Worm (Caenorhabditis elegans) whole organism, late embryonic: Measurements from ENCODE around the gene F26D2.3.
A peak's percentile ranks its signal among the peaks of the same experiment; 100 is the strongest.

Experiments used
- F13H6.1 ChIP-seq: sonication (generic microtip); optimal IDR thresholded peaks from 2 replicates; lab custom pipeline; 2016; ENCODE audit warnings: missing genetic modification characterization, missing compliant biosample characterization
- T23F11.4 ChIP-seq: fragments of 200-800 bp; sonication (Bioruptor generic); optimal IDR thresholded peaks from 2 replicates; lab custom pipeline; 2018; ENCODE audit warnings: mild to moderate bottlenecking, missing genetic modification characterization, missing compliant biosample characterization
- ama-1 ChIP-seq: fragments of 150-350 bp; optimal IDR thresholded peaks from 2 replicates; lab custom pipeline; 2014
- ceh-14 ChIP-seq: sonication (generic microtip); optimal IDR thresholded peaks from 2 replicates; lab custom pipeline; 2016; ENCODE audit warnings: missing genotype, missing genetic modification characterization, missing compliant biosample characterization
- ceh-18 ChIP-seq: sonication (generic microtip); optimal IDR thresholded peaks from 2 replicates; lab custom pipeline; 2016; ENCODE audit warnings: missing genetic modification characterization, missing compliant biosample characterization
- ceh-2 ChIP-seq: sonication (generic microtip); optimal IDR thresholded peaks from 2 replicates; lab custom pipeline; 2016; ENCODE audit warnings: missing genotype, missing genetic modification characterization, missing compliant biosample characterization
- ceh-22 ChIP-seq: sonication (generic microtip); optimal IDR thresholded peaks from 2 replicates; lab custom pipeline; 2017; ENCODE audit warnings: missing biosample characterization, missing genetic modification characterization
- ceh-30 ChIP-seq: fragments of 150-350 bp; optimal IDR thresholded peaks from 2 replicates; lab custom pipeline; 2014; ENCODE audit warnings: missing biosample characterization, missing genetic modification characterization
- ceh-34 ChIP-seq: sonication (generic microtip); optimal IDR thresholded peaks from 2 replicates; lab custom pipeline; 2016; ENCODE audit warnings: mild to moderate bottlenecking, missing genetic modification characterization, missing compliant biosample characterization
- ceh-48 ChIP-seq: sonication (generic microtip); optimal IDR thresholded peaks from 2 replicates; lab custom pipeline; 2016; ENCODE audit warnings: missing genetic modification characterization, inconsistent platforms, missing compliant biosample characterization
- che-1 ChIP-seq: sonication (generic microtip); optimal IDR thresholded peaks from 2 replicates; lab custom pipeline; 2016; ENCODE audit warnings: mild to moderate bottlenecking, missing genetic modification characterization, missing compliant biosample characterization
- dmd-4 ChIP-seq: sonication (generic microtip); optimal IDR thresholded peaks from 2 replicates; lab custom pipeline; 2016; ENCODE audit warnings: borderline replicate concordance, missing genetic modification characterization, missing compliant biosample characterization
- dve-1 ChIP-seq: sonication (generic microtip); optimal IDR thresholded peaks from 2 replicates; lab custom pipeline; 2017; ENCODE audit warnings: antibody characterized with exemption, mild to moderate bottlenecking, missing genetic modification characterization, missing compliant biosample characterization
- eyg-1 ChIP-seq: sonication (generic microtip); optimal IDR thresholded peaks from 2 replicates; lab custom pipeline; 2016; ENCODE audit warnings: missing genotype, missing genetic modification characterization, missing compliant biosample characterization
- fax-1 ChIP-seq: sonication (generic microtip); optimal IDR thresholded peaks from 2 replicates; lab custom pipeline; 2016; ENCODE audit warnings: missing genotype, missing genetic modification characterization, missing compliant biosample characterization
- fkh-10 ChIP-seq: fragments of 150-350 bp; optimal IDR thresholded peaks from 2 replicates; lab custom pipeline; 2014; ENCODE audit warnings: missing biosample characterization, missing genetic modification reagents, missing genetic modification characterization
- gmeb-2 ChIP-seq: sonication (generic microtip); optimal IDR thresholded peaks from 2 replicates; lab custom pipeline; 2016; ENCODE audit warnings: missing genetic modification characterization, inconsistent platforms, missing compliant biosample characterization
- hlh-13 ChIP-seq: fragments of 200-800 bp; sonication (Bioruptor generic); optimal IDR thresholded peaks from 2 replicates; lab custom pipeline; 2018; ENCODE audit warnings: mild to moderate bottlenecking, missing genetic modification characterization, missing compliant biosample characterization
- hlh-15 ChIP-seq: sonication (generic microtip); optimal IDR thresholded peaks from 2 replicates; lab custom pipeline; 2016; ENCODE audit warnings: missing genetic modification characterization, missing compliant biosample characterization
- hlh-30 ChIP-seq: sonication (generic microtip); optimal IDR thresholded peaks from 2 replicates; lab custom pipeline; 2017; ENCODE audit warnings: antibody characterized with exemption, missing genetic modification characterization, missing compliant biosample characterization; ENCODE audit not compliant: insufficient read depth
- hlh-8 ChIP-seq: sonication (generic microtip); optimal IDR thresholded peaks from 2 replicates; lab custom pipeline; 2016; ENCODE audit warnings: missing genotype, missing genetic modification characterization, missing compliant biosample characterization
- lin-11 ChIP-seq: fragments of 200-800 bp; sonication (Bioruptor generic); optimal IDR thresholded peaks from 2 replicates; lab custom pipeline; 2018; ENCODE audit warnings: mild to moderate bottlenecking, missing genetic modification characterization, missing compliant biosample characterization
- nfya-1 ChIP-seq: sonication (generic microtip); optimal IDR thresholded peaks from 2 replicates; lab custom pipeline; 2017; ENCODE audit warnings: missing genetic modification characterization, mild to moderate bottlenecking, missing compliant biosample characterization, antibody characterized with exemption, moderate library complexity
- nhr-11 ChIP-seq: fragments of 150-350 bp; optimal IDR thresholded peaks from 2 replicates; lab custom pipeline; 2014; ENCODE audit warnings: missing biosample characterization, missing genetic modification characterization
- nhr-232 ChIP-seq: sonication (generic microtip); optimal IDR thresholded peaks from 2 replicates; lab custom pipeline; 2016; ENCODE audit warnings: missing genetic modification characterization, missing compliant biosample characterization
- npax-4 ChIP-seq: sonication (generic microtip); optimal IDR thresholded peaks from 2 replicates; lab custom pipeline; 2016; ENCODE audit warnings: missing genetic modification characterization, missing compliant biosample characterization
- odd-2 ChIP-seq: sonication (generic microtip); optimal IDR thresholded peaks from 2 replicates; lab custom pipeline; 2017; ENCODE audit warnings: antibody characterized with exemption, mild to moderate bottlenecking, missing genetic modification characterization, missing compliant biosample characterization
- pag-3 ChIP-seq: sonication (generic microtip); optimal IDR thresholded peaks from 2 replicates; lab custom pipeline; 2016; ENCODE audit warnings: missing compliant biosample characterization, missing genetic modification characterization, borderline replicate concordance
- pat-9 ChIP-seq: fragments of 200-800 bp; sonication (Bioruptor generic); optimal IDR thresholded peaks from 2 replicates; lab custom pipeline; 2018; ENCODE audit warnings: mild to moderate bottlenecking, missing genetic modification characterization, moderate library complexity, missing compliant biosample characterization
- pax-1 ChIP-seq: fragments of 150-350 bp; optimal IDR thresholded peaks from 2 replicates; lab custom pipeline; 2014; ENCODE audit warnings: missing biosample characterization, missing genetic modification characterization
- pha-2 ChIP-seq: sonication (generic microtip); optimal IDR thresholded peaks from 2 replicates; lab custom pipeline; 2017; ENCODE audit warnings: mild to moderate bottlenecking, missing genetic modification characterization, missing compliant biosample characterization
- pha-4 ChIP-seq: fragments of 150-350 bp; optimal IDR thresholded peaks from 2 replicates; lab custom pipeline; 2018; ENCODE audit warnings: missing biosample characterization, missing genetic modification reagents, missing genetic modification characterization
- pqm-1 ChIP-seq: sonication (generic microtip); optimal IDR thresholded peaks from 2 replicates; lab custom pipeline; 2016; ENCODE audit warnings: missing genetic modification characterization, missing compliant biosample characterization
- pros-1 ChIP-seq: fragments of 150-350 bp; optimal IDR thresholded peaks from 2 replicates; lab custom pipeline; 2014; ENCODE audit warnings: missing biosample characterization, missing genetic modification reagents, missing genetic modification characterization
- sdc-2 ChIP-seq: sonication (generic microtip); optimal IDR thresholded peaks from 2 replicates; lab custom pipeline; 2016; ENCODE audit warnings: missing genotype, missing genetic modification characterization, missing compliant biosample characterization
- sox-2 ChIP-seq: fragments of 200-800 bp; sonication (Bioruptor generic); IDR thresholded peaks from 2 replicates; pipeline ENCODE4 v1.3.6; 2022; ENCODE audit warnings: missing genetic modification reagents, missing genetic modification characterization, missing compliant biosample characterization
- sox-4 ChIP-seq: sonication (generic microtip); optimal IDR thresholded peaks from 2 replicates; lab custom pipeline; 2017; ENCODE audit warnings: mild to moderate bottlenecking, missing genetic modification characterization, inconsistent platforms, missing compliant biosample characterization
- syd-9 ChIP-seq: sonication (generic microtip); optimal IDR thresholded peaks from 2 replicates; lab custom pipeline; 2016; ENCODE audit warnings: mild to moderate bottlenecking, missing genetic modification characterization, moderate library complexity, missing compliant biosample characterization
- tbx-7 ChIP-seq: sonication (generic microtip); optimal IDR thresholded peaks from 2 replicates; lab custom pipeline; 2016; ENCODE audit warnings: missing genotype, missing genetic modification characterization, missing compliant biosample characterization
- ttx-3 ChIP-seq: sonication (generic microtip); optimal IDR thresholded peaks from 2 replicates; lab custom pipeline; 2016; ENCODE audit warnings: missing genetic modification reagents, missing genetic modification characterization, missing compliant biosample characterization
- unc-3 ChIP-seq, 2 experiments: fragments of 200-800 bp in 1 of 2; sonication (Bioruptor generic) in 1 of 2; sonication (generic microtip) in 1 of 2; conservative IDR thresholded peaks in 1 of 2; optimal IDR thresholded peaks in 1 of 2; 2 replicates each; pipeline versions ENCODE4 v1.3.6 to Lab custom; 2016 to 2022; ENCODE audit warnings: missing compliant biosample characterization in 2 of 2, missing genetic modification characterization in 2 of 2, missing genetic modification reagents in 1 of 2
- ztf-16 ChIP-seq: sonication (generic microtip); optimal IDR thresholded peaks from 2 replicates; lab custom pipeline; 2017; ENCODE audit warnings: missing genetic modification characterization, missing compliant biosample characterization

F26D2.3 gene

DNA sequence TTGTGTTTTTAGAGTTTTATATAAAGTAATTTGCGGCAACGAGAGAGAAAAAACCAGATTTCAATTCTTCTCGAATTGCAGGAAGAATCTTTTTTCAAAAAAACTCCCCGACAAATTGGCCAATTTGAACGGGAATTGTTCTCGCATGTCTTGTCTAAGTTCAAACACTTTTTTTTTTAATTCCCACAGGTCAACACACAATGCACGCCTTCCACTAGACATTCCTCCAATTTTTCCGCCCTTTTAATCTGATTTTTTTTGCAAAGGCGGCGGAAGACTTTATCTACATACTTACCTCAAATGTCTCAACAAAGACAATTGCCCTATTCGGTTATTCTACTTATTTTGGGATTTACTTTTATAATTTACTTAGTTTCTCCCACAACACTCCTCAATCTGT lies at the start of gene F26D2.3:
Gene F26D2.3 (plus strand): TSS at position 301 of the 400 bp plus-strand sequence.
- TF ChIP-seq pha-4 (tag; lab: Kevin White, UChicago) (no peak), pag-3 (tag; lab: Kevin White, UChicago) (no peak), ceh-14 (no peak), sox-4 (tag; lab: Kevin White, UChicago) (no peak), nfya-1 (tag; lab: Kevin White, UChicago) (no peak), tbx-7 (tag; lab: Kevin White, UChicago) (no peak), ama-1 (lab: Kevin White, UChicago) (no peak), che-1 (tag; lab: Kevin White, UChicago) (no peak)

DNA sequence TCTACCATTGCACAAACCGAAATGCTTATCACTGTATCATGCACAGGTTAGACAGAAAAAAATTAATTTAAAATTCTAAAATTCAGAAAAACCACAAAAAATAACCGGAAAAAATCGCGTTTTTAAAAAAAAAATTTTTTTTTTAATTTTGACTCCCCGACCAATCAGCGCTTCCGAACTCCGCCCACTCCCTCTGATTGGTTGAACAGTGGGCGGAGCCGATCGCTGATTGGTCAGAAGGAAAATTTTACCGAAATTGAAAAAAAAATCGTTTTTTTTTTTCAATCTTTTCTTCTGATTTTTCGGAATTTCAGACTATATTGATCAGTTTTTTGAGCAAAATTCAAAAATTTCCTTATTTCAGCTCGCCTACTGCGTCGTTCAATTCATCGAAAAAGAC lies 46.4 kb upstream of the F26D2.3 start:
- TF ChIP-seq nfya-1 (tag; lab: Kevin White, UChicago) (peak; percentile 99), pag-3 (tag; lab: Kevin White, UChicago) (no peak)

DNA sequence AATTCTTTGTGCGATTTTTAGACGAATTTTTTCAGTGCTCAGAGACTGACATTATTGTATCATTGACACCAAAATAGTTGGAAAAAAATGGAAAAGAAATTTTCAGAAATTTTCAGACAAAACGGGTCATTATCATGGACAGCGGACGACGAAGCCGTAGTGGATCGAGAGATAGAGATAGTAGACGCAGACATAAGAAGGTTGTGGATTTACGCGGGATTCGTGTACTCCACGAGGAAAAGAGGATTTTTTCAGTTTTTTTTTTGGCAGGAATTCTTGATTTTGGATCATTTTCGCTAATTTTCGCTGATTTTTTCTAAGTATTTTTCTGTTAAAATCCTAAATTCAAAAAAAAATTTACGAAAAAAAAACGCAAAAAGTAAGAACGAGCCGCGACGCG lies 40.2 kb upstream of the F26D2.3 start, which contains the start of gene W08G11.3:
Gene W08G11.3 (plus strand): TSS at position 107 of the 400 bp plus-strand sequence.
- peak; percentile 53 for TF ChIP-seq ama-1 (lab: Kevin White, UChicago)
- TF ChIP-seq sdc-2 (tag; lab: Kevin White, UChicago) = no peak

DNA sequence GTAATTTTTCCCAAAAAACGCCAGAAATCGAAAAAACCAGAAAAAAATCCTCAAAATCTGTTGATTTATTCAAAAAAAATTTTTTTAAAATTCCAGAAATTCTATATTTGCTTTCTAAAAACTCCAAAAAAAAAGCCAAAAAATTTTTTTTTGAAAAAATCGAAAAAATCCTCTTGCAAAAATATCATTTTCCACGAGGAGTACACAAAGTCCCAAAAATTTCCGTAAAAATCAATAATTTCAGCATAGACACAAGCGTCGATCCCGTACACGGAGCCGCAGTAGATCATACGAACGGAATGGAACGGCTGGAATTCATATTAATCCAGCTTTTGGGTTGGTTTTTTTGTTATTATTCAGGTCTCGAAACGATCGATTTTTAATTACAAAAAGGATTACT lies 39.6 kb upstream of the F26D2.3 start:
- TF ChIP-seq ceh-22 (tag; lab: Kevin White, UChicago) (no peak), dmd-4 (tag; lab: Kevin White, UChicago) (no peak), unc-3 (GFP tag; conservative IDR thresholded peaks at IDR 0.05; lab: Robert Waterston, UW) (no peak), unc-3 (tag; optimal IDR thresholded peaks at IDR 0.05; lab: Kevin White, UChicago) (no peak), ceh-48 (tag; lab: Kevin White, UChicago) (no peak), odd-2 (tag; lab: Kevin White, UChicago) (no peak), pha-2 (tag; lab: Kevin White, UChicago) (no peak), sox-2 (GFP tag; lab: Robert Waterston, UW) (no peak), eyg-1 (tag; lab: Kevin White, UChicago) (no peak), pros-1 (tag; lab: Kevin White, UChicago) (no peak), ceh-30 (no peak)

DNA sequence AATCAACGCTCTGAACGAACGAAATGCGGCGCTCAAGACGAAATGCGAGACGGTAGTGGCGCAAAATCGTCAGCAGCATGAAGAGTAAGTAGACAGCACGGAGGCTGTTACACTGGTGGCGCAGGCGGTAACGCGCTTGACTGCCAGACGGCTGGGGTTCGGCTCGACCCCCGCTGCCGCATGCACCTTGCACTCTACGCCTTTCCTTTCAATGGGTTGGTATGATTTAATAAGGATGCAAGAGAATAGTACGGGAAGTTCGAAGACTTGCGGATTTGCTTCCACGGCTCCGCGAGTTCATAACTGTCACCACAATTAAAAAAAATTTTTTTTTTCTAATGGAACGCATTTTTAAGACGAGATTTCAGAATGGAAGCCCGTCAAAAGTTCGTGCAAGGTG lies 37.7 kb upstream of the F26D2.3 start:
- peak; percentile 69 for TF ChIP-seq ceh-34 (tag; lab: Kevin White, UChicago)
- peak; percentile 48 for TF ChIP-seq syd-9 (tag; lab: Kevin White, UChicago)
- no peak for TF ChIP-seq ceh-48 (tag; lab: Kevin White, UChicago)
- TF ChIP-seq pax-1 (tag; lab: Kevin White, UChicago) = no peak
- peak; percentile 45 for TF ChIP-seq pqm-1 (tag; lab: Kevin White, UChicago)
- TF ChIP-seq dve-1 (tag; lab: Kevin White, UChicago) = peak; percentile 48
- TF ChIP-seq fax-1 (tag; lab: Kevin White, UChicago) = peak; percentile 60
- peak; percentile 45 for TF ChIP-seq lin-11
- peak; percentile 9 for TF ChIP-seq hlh-30
- no peak for TF ChIP-seq dmd-4 (tag; lab: Kevin White, UChicago)
- peak; percentile 26 for TF ChIP-seq ceh-2 (tag; lab: Kevin White, UChicago)
- TF ChIP-seq ceh-14 = peak; percentile 29
- TF ChIP-seq F13H6.1 (tag; lab: Kevin White, UChicago) = peak; percentile 27
- TF ChIP-seq T23F11.4 (GFP tag; lab: Kevin White, UChicago) = no peak
- peak; percentile 70 for TF ChIP-seq nhr-232
- TF ChIP-seq npax-4 = peak; percentile 38
- no peak for TF ChIP-seq ceh-22 (tag; lab: Kevin White, UChicago)
- no peak for TF ChIP-seq nhr-11 (tag; lab: Kevin White, UChicago)
- peak; percentile 61 for TF ChIP-seq ztf-16 (tag; lab: Kevin White, UChicago)
- TF ChIP-seq ttx-3 (tag; lab: Kevin White, UChicago) = peak; percentile 44
- peak; percentile 21 for TF ChIP-seq pag-3 (tag; lab: Kevin White, UChicago)
- no peak for TF ChIP-seq ama-1 (lab: Kevin White, UChicago)
- peak; percentile 34 for TF ChIP-seq hlh-15
- peak; percentile 71 for TF ChIP-seq ceh-18 (tag; lab: Kevin White, UChicago)
- TF ChIP-seq hlh-13 (GFP tag; lab: Kevin White, UChicago) = peak; percentile 11
- TF ChIP-seq che-1 (tag; lab: Kevin White, UChicago) = peak; percentile 64
- TF ChIP-seq sox-2 (GFP tag; lab: Robert Waterston, UW) = peak; percentile 6; the same call in 1 of the 2 replicates
- peak; percentile 65 for TF ChIP-seq pat-9 (tag; lab: Kevin White, UChicago)
- peak; percentile 47 for TF ChIP-seq sox-4 (tag; lab: Kevin White, UChicago)
- no peak for TF ChIP-seq fkh-10
- TF ChIP-seq hlh-8 = peak; percentile 44
- peak; percentile 25 for TF ChIP-seq nfya-1 (tag; lab: Kevin White, UChicago)
- TF ChIP-seq gmeb-2 (tag; lab: Kevin White, UChicago) = peak; percentile 69
